Fruit fly (Drosophila melanogaster): ENCODE measurements around the gene CG14015.

CG14015 gene

DNA sequence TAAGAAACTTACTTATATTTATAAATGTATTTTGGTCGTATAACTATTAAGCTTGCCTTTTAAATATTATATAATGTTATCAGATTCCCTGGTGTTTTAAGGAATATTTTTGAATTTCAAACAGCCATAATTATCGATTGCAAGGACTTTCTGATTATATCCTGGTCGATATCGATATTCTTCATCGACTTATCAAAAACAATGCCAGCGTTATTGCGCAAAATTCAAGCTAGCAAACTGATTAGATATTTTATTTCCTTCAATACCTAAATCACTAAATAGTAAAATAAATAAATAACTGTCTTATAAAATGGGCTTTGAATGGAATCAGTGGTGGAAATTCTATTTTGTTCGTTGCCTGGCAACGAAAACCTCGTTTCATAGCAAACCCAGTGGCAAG, 21.6 kb downstream of the CG14015 start, which contains the start of gene CG14020:
CG14020 (plus strand) TSS at position 345 of the 400 bp plus-strand sequence.
- TF ChIP-seq CG17806 (tag; optimal IDR thresholded peaks at IDR 0.05) = no peak
- TF ChIP-seq CG32121 (GFP tag; IDR thresholded peaks at IDR 0.05) = no peak
- no peak for TF ChIP-seq EcR (GFP tag; optimal IDR thresholded peaks at IDR 0.05)
- no peak for TF ChIP-seq Ets98B (GFP tag; IDR thresholded peaks at IDR 0.05)
- TF ChIP-seq CG13204 (GFP tag; optimal IDR thresholded peaks at IDR 0.05) = no peak
- TF ChIP-seq CG10348 (GFP tag; IDR thresholded peaks at IDR 0.05) = no peak
- no peak for TF ChIP-seq CG8159 (tag; optimal IDR thresholded peaks at IDR 0.05)
- no peak for TF ChIP-seq fd96Ca (GFP tag; IDR thresholded peaks at IDR 0.05)
- TF ChIP-seq CG8301 (tag; optimal IDR thresholded peaks at IDR 0.05) = no peak
- no peak for TF ChIP-seq CG14655 (GFP tag; optimal IDR thresholded peaks at IDR 0.05)
- no peak for TF ChIP-seq Pif1B (GFP tag; optimal IDR thresholded peaks at IDR 0.05)
- TF ChIP-seq CG12605 (GFP tag; IDR thresholded peaks at IDR 0.05) = no peak
- TF ChIP-seq rn (GFP tag; IDR thresholded peaks at IDR 0.05) = no peak

DNA sequence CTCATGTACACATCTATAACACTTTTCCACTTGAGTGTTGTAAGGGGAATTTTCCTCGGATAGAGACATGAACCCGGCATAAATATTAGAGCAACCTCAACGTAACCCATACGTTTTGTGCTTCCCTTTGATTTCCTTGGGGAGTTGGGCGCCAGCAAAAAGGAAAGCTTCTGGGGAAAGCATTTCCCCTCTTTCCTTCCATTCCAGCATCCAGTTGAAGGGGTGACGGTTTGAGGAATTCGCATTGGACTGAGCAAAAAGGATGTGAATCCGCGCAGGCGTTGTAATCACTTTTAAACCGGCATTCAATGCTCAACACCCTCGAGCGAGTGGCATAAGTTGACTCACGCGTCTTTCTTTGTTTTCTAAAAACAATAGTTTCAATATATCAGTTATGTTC, 24.1 kb downstream of the CG14015 start:
- no peak for TF ChIP-seq D1 (tag; optimal IDR thresholded peaks at IDR 0.05)
- TF ChIP-seq Snoo (tag; optimal IDR thresholded peaks at IDR 0.05) = no peak
- no peak for TF ChIP-seq EcR (GFP tag; optimal IDR thresholded peaks at IDR 0.05)
- TF ChIP-seq CG13204 (GFP tag; optimal IDR thresholded peaks at IDR 0.05) = no peak
- no peak for TF ChIP-seq gl (tag; optimal IDR thresholded peaks at IDR 0.05)
- no peak for TF ChIP-seq CG17806 (tag; optimal IDR thresholded peaks at IDR 0.05)
- no peak for TF ChIP-seq CG8301 (tag; optimal IDR thresholded peaks at IDR 0.05)
- no peak for TF ChIP-seq Pif1A (GFP tag; optimal IDR thresholded peaks at IDR 0.05)
- no peak for TF ChIP-seq Ets98B (GFP tag; IDR thresholded peaks at IDR 0.05)

DNA sequence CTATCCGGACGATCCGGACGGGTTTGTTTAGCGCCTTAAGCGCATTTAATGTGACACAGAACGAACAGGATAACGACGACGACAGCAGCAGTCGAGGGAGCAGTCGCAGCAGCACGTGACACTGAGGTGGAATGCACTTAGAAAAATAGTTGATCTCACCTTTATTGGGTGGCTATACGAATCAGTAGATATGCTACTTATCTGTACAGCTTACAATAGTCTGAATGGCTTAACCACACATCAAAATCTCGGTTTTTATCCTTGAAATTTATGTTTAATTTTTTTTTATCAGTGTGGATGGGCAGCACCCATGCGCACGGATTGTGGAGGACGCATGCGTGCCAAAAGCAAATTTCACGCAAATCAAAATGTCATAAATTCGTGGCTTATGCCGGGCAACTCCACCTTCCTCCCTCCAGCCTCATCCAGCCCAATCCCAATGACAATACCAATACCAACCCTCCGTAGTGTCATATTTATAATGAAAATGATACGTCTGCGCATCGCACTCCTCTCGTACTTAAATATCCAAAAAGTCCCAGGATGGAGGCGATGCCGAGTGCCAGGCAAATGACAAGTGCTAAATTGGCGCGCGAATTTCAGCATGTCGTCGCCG, 31.1 kb downstream of the CG14015 start:
- no peak for TF ChIP-seq EcR (GFP tag; optimal IDR thresholded peaks at IDR 0.05)
- peak; percentile 3 for TF ChIP-seq Snoo (tag; optimal IDR thresholded peaks at IDR 0.05)
- no peak for TF ChIP-seq CG12605 (GFP tag; IDR thresholded peaks at IDR 0.05)
- peak; percentile 54 for TF ChIP-seq Pif1A (GFP tag; optimal IDR thresholded peaks at IDR 0.05)
- TF ChIP-seq CG8159 (tag; optimal IDR thresholded peaks at IDR 0.05) = peak; percentile 36
- TF ChIP-seq CG13204 (GFP tag; optimal IDR thresholded peaks at IDR 0.05) = no peak
- peak; percentile 8 for TF ChIP-seq CG9948 (tag; optimal IDR thresholded peaks at IDR 0.05)
- TF ChIP-seq CG34367 (tag; optimal IDR thresholded peaks at IDR 0.05) = peak; percentile 5
- TF ChIP-seq CG4496 (GFP tag; IDR thresholded peaks at IDR 0.05) = no peak
- TF ChIP-seq Pif1B (GFP tag; optimal IDR thresholded peaks at IDR 0.05) = no peak
- TF ChIP-seq Ets98B (GFP tag; IDR thresholded peaks at IDR 0.05) = no peak
- no peak for TF ChIP-seq D1 (tag; optimal IDR thresholded peaks at IDR 0.05)
- TF ChIP-seq CG8301 (tag; optimal IDR thresholded peaks at IDR 0.05) = no peak
- no peak for TF ChIP-seq CG15710 (tag; optimal IDR thresholded peaks at IDR 0.05)
- TF ChIP-seq CG14655 (GFP tag; optimal IDR thresholded peaks at IDR 0.05) = no peak
- no peak for TF ChIP-seq rn (GFP tag; IDR thresholded peaks at IDR 0.05)
- no peak for TF ChIP-seq CG10348 (GFP tag; IDR thresholded peaks at IDR 0.05)
- TF ChIP-seq CG17806 (tag; optimal IDR thresholded peaks at IDR 0.05) = peak; percentile 2
- TF ChIP-seq fd96Ca (GFP tag; IDR thresholded peaks at IDR 0.05) = peak; percentile 29; the same call in 1 of the 3 replicates
- TF ChIP-seq CG32121 (GFP tag; IDR thresholded peaks at IDR 0.05) = no peak
- TF ChIP-seq gl (tag; optimal IDR thresholded peaks at IDR 0.05) = no peak

DNA sequence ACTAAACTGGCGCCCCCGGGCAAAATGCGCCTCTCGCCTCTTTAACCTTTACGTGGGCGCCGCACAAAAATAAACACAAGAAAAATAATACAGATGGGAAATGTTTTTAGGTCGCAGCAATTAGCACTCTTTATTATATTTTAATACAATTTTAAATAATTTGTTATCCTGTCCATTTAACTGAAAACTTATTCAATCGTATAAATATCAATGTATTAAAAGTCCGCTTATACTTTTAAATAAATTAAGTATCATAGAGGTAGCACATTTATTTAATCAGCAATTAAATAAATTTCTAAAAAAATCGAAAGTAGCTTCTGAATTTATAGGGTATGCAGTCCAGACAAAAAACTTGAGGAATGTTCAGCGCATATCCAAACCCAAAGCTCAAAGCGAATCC, 31.9 kb downstream of the CG14015 start:
- TF ChIP-seq CG8159 (tag; optimal IDR thresholded peaks at IDR 0.05) = peak; percentile 56
- TF ChIP-seq CG15710 (tag; optimal IDR thresholded peaks at IDR 0.05) = peak; percentile 27
- TF ChIP-seq CG10348 (GFP tag; IDR thresholded peaks at IDR 0.05) = no peak
- TF ChIP-seq Snoo (tag; optimal IDR thresholded peaks at IDR 0.05) = no peak
- no peak for TF ChIP-seq CG34367 (tag; optimal IDR thresholded peaks at IDR 0.05)
- no peak for TF ChIP-seq Pif1B (GFP tag; optimal IDR thresholded peaks at IDR 0.05)
- peak; percentile 10 for TF ChIP-seq CG9948 (tag; optimal IDR thresholded peaks at IDR 0.05)
- TF ChIP-seq CG17806 (tag; optimal IDR thresholded peaks at IDR 0.05) = peak; percentile 1
- no peak for TF ChIP-seq fd96Ca (GFP tag; IDR thresholded peaks at IDR 0.05)
- no peak for TF ChIP-seq CG12605 (GFP tag; IDR thresholded peaks at IDR 0.05)
- TF ChIP-seq D1 (tag; optimal IDR thresholded peaks at IDR 0.05) = no peak
- TF ChIP-seq rn (GFP tag; IDR thresholded peaks at IDR 0.05) = no peak
- no peak for TF ChIP-seq CG4496 (GFP tag; IDR thresholded peaks at IDR 0.05)
- TF ChIP-seq CG13204 (GFP tag; optimal IDR thresholded peaks at IDR 0.05) = no peak
- TF ChIP-seq EcR (GFP tag; optimal IDR thresholded peaks at IDR 0.05) = no peak
- no peak for TF ChIP-seq CG14655 (GFP tag; optimal IDR thresholded peaks at IDR 0.05)

dm6 chr2L:5505130-5505529, 33.9 kb downstream of the CG14015 start:
- peak; percentile 36 for TF ChIP-seq CG15710 (tag; optimal IDR thresholded peaks at IDR 0.05)
- peak; percentile 12 for TF ChIP-seq Pif1A (GFP tag; optimal IDR thresholded peaks at IDR 0.05)
- TF ChIP-seq CG13204 (GFP tag; optimal IDR thresholded peaks at IDR 0.05) = no peak

- no peak for TF ChIP-seq fd96Ca (GFP tag; IDR thresholded peaks at IDR 0.05)
- TF ChIP-seq EcR (GFP tag; optimal IDR thresholded peaks at IDR 0.05) = no peak
- TF ChIP-seq Snoo (tag; optimal IDR thresholded peaks at IDR 0.05) = no peak
- no peak for TF ChIP-seq rn (GFP tag; IDR thresholded peaks at IDR 0.05)
- no peak for TF ChIP-seq CG12605 (GFP tag; IDR thresholded peaks at IDR 0.05)
- TF ChIP-seq Ets98B (GFP tag; IDR thresholded peaks at IDR 0.05) = no peak
- TF ChIP-seq CG14655 (GFP tag; optimal IDR thresholded peaks at IDR 0.05) = no peak
- TF ChIP-seq CG34367 (tag; optimal IDR thresholded peaks at IDR 0.05) = no peak
- no peak for TF ChIP-seq D1 (tag; optimal IDR thresholded peaks at IDR 0.05)
- TF ChIP-seq Pif1A (GFP tag; optimal IDR thresholded peaks at IDR 0.05) = no peak
- no peak for TF ChIP-seq Pif1B (GFP tag; optimal IDR thresholded peaks at IDR 0.05)
These were observed 36.1 kb downstream of the CG14015 start for dm6 chr2L:5502868-5503267.
